Fruit fly (Drosophila melanogaster): Measurements from ENCODE around the gene MED27.

Gene MED27

dm6 chr3R:5660198-5660893, 5.4 kb downstream of the MED27 start, which contains the start of gene Wdr33 (continued):
- TF ChIP-seq fd59A (GFP tag; optimal IDR thresholded peaks at IDR 0.05) (no peak), CG3032 (tag; optimal IDR thresholded peaks at IDR 0.05) (peak; percentile 19), achi (GFP tag; optimal IDR thresholded peaks at IDR 0.05) (peak; percentile 35), salr (GFP tag; optimal IDR thresholded peaks at IDR 0.05) (no peak), Smox (GFP tag; optimal IDR thresholded peaks at IDR 0.05) (peak; percentile 31), CG34406 (GFP tag; optimal IDR thresholded peaks at IDR 0.05) (peak; percentile 3), CG9139 (GFP tag; optimal IDR thresholded peaks at IDR 0.05) (no peak), Gug (GFP tag; IDR thresholded peaks at IDR 0.05) (0 out of 2 replicates have a peak, but pooled peaks have one; percentile 24), pdm3 (GFP tag; optimal IDR thresholded peaks at IDR 0.05) (no peak), Hr38 (GFP tag; optimal IDR thresholded peaks at IDR 0.05) (no peak), Sox102F (GFP tag; optimal IDR thresholded peaks at IDR 0.05) (no peak), Hr4 (GFP tag; optimal IDR thresholded peaks at IDR 0.05) (peak; percentile 45), acj6 (GFP tag; optimal IDR thresholded peaks at IDR 0.05) (peak; percentile 54), dsx (GFP tag; optimal IDR thresholded peaks at IDR 0.05; ENCODE audit: poor library complexity, severe bottlenecking) (no peak)

- TF ChIP-seq Blimp-1 (GFP tag; optimal IDR thresholded peaks at IDR 0.05) (peak; percentile 76), CG6854 (GFP tag; optimal IDR thresholded peaks at IDR 0.05) (no peak), Hr4 (GFP tag; optimal IDR thresholded peaks at IDR 0.05) (peak; percentile 94), Ets21C (GFP tag; optimal IDR thresholded peaks at IDR 0.05) (peak; percentile 94), CG3919 (GFP tag; optimal IDR thresholded peaks at IDR 0.05) (peak; percentile 92), achi (GFP tag; optimal IDR thresholded peaks at IDR 0.05) (peak; percentile 92), Eip78C (GFP tag) (peak; percentile 94), CG1621 (tag; optimal IDR thresholded peaks at IDR 0.05) (peak; percentile 78), acj6 (GFP tag; optimal IDR thresholded peaks at IDR 0.05) (peak; percentile 94), spab (GFP tag; optimal IDR thresholded peaks at IDR 0.05) (no peak), Hr38 (GFP tag; optimal IDR thresholded peaks at IDR 0.05) (peak; percentile 55), Sox102F (GFP tag; optimal IDR thresholded peaks at IDR 0.05) (peak; percentile 85), fd85E (GFP tag; optimal IDR thresholded peaks at IDR 0.05) (peak; percentile 81), CG11902 (GFP tag; optimal IDR thresholded peaks at IDR 0.05) (peak; percentile 94), fkh (GFP tag; optimal IDR thresholded peaks at IDR 0.05) (peak; percentile 76), CG10631 (GFP tag; optimal IDR thresholded peaks at IDR 0.05) (peak; percentile 97), CG16779 (tag; optimal IDR thresholded peaks at IDR 0.05) (peak; percentile 56), dac (GFP tag; optimal IDR thresholded peaks at IDR 0.05) (peak; percentile 88), Lpt (GFP tag; optimal IDR thresholded peaks at IDR 0.05) (peak; percentile 83), net (GFP tag; optimal IDR thresholded peaks at IDR 0.05) (peak; percentile 83), OdsH (GFP tag; optimal IDR thresholded peaks at IDR 0.05) (peak; percentile 96), CG6163 (GFP tag; IDR thresholded peaks at IDR 0.05) (peak; percentile 88), CG34406 (GFP tag; optimal IDR thresholded peaks at IDR 0.05) (peak; percentile 90), CG11294 (GFP tag; IDR thresholded peaks at IDR 0.05) (peak; percentile 88; the same call in 1 of the 2 replicates), Met (GFP tag; optimal IDR thresholded peaks at IDR 0.05) (peak; percentile 90), CG6276 (GFP tag; optimal IDR thresholded peaks at IDR 0.05) (no peak), CG9139 (GFP tag; optimal IDR thresholded peaks at IDR 0.05) (no peak), esn (GFP tag; optimal IDR thresholded peaks at IDR 0.05) (peak; percentile 92), Sox15 (GFP tag; optimal IDR thresholded peaks at IDR 0.05) (peak; percentile 95), CG8119 (GFP tag; IDR thresholded peaks at IDR 0.05) (peak; percentile 87), CG32006 (GFP tag; optimal IDR thresholded peaks at IDR 0.05) (peak; percentile 94), dsx (GFP tag; optimal IDR thresholded peaks at IDR 0.05; ENCODE audit: poor library complexity, severe bottlenecking) (peak; percentile 77), Eip75B (GFP tag; optimal IDR thresholded peaks at IDR 0.05) (peak; percentile 89), CG4318 (GFP tag; optimal IDR thresholded peaks at IDR 0.05) (peak; percentile 93), eg (GFP tag; IDR thresholded peaks at IDR 0.05) (peak; percentile 92), CG8632 (GFP tag; optimal IDR thresholded peaks at IDR 0.05) (peak; percentile 90), cyc (GFP tag; optimal IDR thresholded peaks at IDR 0.05) (peak; percentile 92), CG7368 (GFP tag; optimal IDR thresholded peaks at IDR 0.05) (peak; percentile 89), Eip93F (GFP tag; optimal IDR thresholded peaks at IDR 0.05) (peak; percentile 87), svp (GFP tag) (peak; percentile 96)
These were observed 14.2 kb downstream of the MED27 start, which contains the start of the genes Xe7 and Atg17 for dm6 chr3R:5668928-5669739. Gene Xe7, minus strand, starts transcription at chr3R:5669334. Gene Atg17, plus strand, starts transcription at chr3R:5669713.
